Worm (Caenorhabditis elegans): Measurements from ENCODE around the gene rgs-11.

rgs-11 gene

DNA sequence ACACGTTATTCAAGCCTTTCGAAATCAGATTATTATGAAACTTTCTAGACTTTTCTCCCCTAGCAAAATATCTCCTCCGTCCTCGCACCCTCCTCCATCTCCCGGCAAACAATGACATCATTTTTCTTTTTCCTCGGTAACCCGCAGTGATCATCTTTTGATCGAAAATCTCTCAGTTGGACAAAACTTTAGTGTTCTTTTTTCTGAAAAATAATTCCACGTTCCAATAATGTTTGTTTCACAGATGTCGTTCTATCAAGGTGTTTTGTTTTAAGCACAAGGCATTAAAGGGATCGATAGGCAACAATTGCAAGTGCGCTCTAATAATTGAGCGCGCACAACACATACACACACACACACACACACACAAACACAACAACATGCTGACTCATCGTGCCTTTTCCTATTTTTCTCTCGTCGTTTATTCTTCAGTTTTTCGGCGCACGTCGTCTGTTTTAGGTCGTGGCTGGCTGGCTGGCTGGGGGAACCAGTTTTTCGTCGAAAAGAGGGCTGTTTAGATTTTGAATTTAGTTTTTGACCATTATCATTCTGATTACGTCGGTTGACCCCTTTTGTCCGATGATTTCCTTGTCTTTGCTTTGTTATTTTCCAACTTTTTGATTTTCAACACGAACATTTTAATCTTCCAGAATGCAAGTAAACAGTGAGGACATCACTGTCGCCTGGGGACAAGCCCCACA lies 11.3 kb downstream of the rgs-11 start, which contains the start of gene F20D1.3 (continued):
- peak; percentile 36 for TF ChIP-seq irx-1 (tag; optimal IDR thresholded peaks at IDR 0.05)
- TF ChIP-seq sox-4 (tag; optimal IDR thresholded peaks at IDR 0.05) = no peak
- peak; percentile 78 for TF ChIP-seq nhr-71 (tag; optimal IDR thresholded peaks at IDR 0.05)
- no peak for TF ChIP-seq ceh-88 (GFP tag; IDR thresholded peaks at IDR 0.05)
- TF ChIP-seq ceh-63 (GFP tag; optimal IDR thresholded peaks at IDR 0.05) = no peak
- no peak for TF ChIP-seq ets-5 (GFP tag; IDR thresholded peaks at IDR 0.05)
- no peak for TF ChIP-seq unc-62 (GFP tag; optimal IDR thresholded peaks at IDR 0.05)
- TF ChIP-seq tlp-1 (tag; optimal IDR thresholded peaks at IDR 0.05) = no peak
- TF ChIP-seq nhr-85 (tag) = peak; percentile 91
- no peak for TF ChIP-seq ceh-8 (GFP tag; optimal IDR thresholded peaks at IDR 0.05)
- TF ChIP-seq jun-1 (tag; optimal IDR thresholded peaks at IDR 0.05) = peak; percentile 77
- TF ChIP-seq ceh-90 (tag; optimal IDR thresholded peaks at IDR 0.05) = no peak
- TF ChIP-seq tbx-2 (tag; optimal IDR thresholded peaks at IDR 0.05) = peak; percentile 60
- TF ChIP-seq lin-15B (tag; optimal IDR thresholded peaks at IDR 0.05) = no peak
- no peak for TF ChIP-seq unc-30 (tag; optimal IDR thresholded peaks at IDR 0.05)
- peak; percentile 44 for TF ChIP-seq swsn-7 (tag; optimal IDR thresholded peaks at IDR 0.05)
- TF ChIP-seq nhr-47 (tag; optimal IDR thresholded peaks at IDR 0.05) = peak; percentile 55
- TF ChIP-seq grh-1 (GFP tag; IDR thresholded peaks at IDR 0.05) = peak; percentile 46
- TF ChIP-seq aha-1 (tag; optimal IDR thresholded peaks at IDR 0.05) = no peak
- no peak for TF ChIP-seq ama-1 (optimal IDR thresholded peaks at IDR 0.05)
- no peak for TF ChIP-seq mef-2 (tag; optimal IDR thresholded peaks at IDR 0.05)
- no peak for TF ChIP-seq aly-2 (tag; optimal IDR thresholded peaks at IDR 0.05)
- no peak for TF ChIP-seq pqm-1 (tag; optimal IDR thresholded peaks at IDR 0.05)
- TF ChIP-seq hlh-4 (tag; optimal IDR thresholded peaks at IDR 0.05) = no peak
- no peak for TF ChIP-seq fkh-10 (GFP tag; optimal IDR thresholded peaks at IDR 0.05)
- TF ChIP-seq efl-3 (GFP tag; optimal IDR thresholded peaks at IDR 0.05) = no peak
- TF ChIP-seq efl-1 (optimal IDR thresholded peaks at IDR 0.05) = peak; percentile 8 to 42
- TF ChIP-seq efl-1 (GFP tag; optimal IDR thresholded peaks at IDR 0.05 in 1 of 2) = peak in 1 of 2 experiments; percentile 15
- TF ChIP-seq fos-1 (tag; optimal IDR thresholded peaks at IDR 0.05) = peak; percentile 97
- TF ChIP-seq vab-15 (tag; optimal IDR thresholded peaks at IDR 0.05) = no peak
- no peak for TF ChIP-seq ces-1 (GFP tag; optimal IDR thresholded peaks at IDR 0.05)
- TF ChIP-seq lin-35 (GFP tag; optimal IDR thresholded peaks at IDR 0.05) = peak; percentile 35 to 63
- TF ChIP-seq hlh-17 (GFP tag; optimal IDR thresholded peaks at IDR 0.05; ENCODE audit: borderline replicate concordance) = no peak
- TF ChIP-seq elt-3 (tag; optimal IDR thresholded peaks at IDR 0.05) = peak in 3 of 6 experiments; percentile 24 to 31 (median 25)
- peak; percentile 11 for TF ChIP-seq nhr-90 (tag; optimal IDR thresholded peaks at IDR 0.05; ENCODE audit: poor library complexity)
- TF ChIP-seq lir-3 (tag; optimal IDR thresholded peaks at IDR 0.05; ENCODE audit: poor library complexity) = no peak
- no peak for TF ChIP-seq nhr-28 (tag; optimal IDR thresholded peaks at IDR 0.05)
- no peak for TF ChIP-seq pax-3 (tag; optimal IDR thresholded peaks at IDR 0.05)
- TF ChIP-seq zag-1 (tag; optimal IDR thresholded peaks at IDR 0.05) = no peak
- no peak for TF ChIP-seq isw-1 (GFP tag; IDR thresholded peaks at IDR 0.05)
- no peak for TF ChIP-seq unc-98 (GFP tag; IDR thresholded peaks at IDR 0.05)
- TF ChIP-seq nhr-20 (tag; optimal IDR thresholded peaks at IDR 0.05) = peak; percentile 66
- peak in 1 of 2 experiments; percentile 65 for TF ChIP-seq lsy-2 (tag; optimal IDR thresholded peaks at IDR 0.05)
- peak; percentile 75 for TF ChIP-seq fkh-8 (tag; optimal IDR thresholded peaks at IDR 0.05)
- TF ChIP-seq skn-1 (tag; optimal IDR thresholded peaks at IDR 0.05) = peak; percentile 65

Measured in whole organism, L1 larva.